Worm (Caenorhabditis elegans) whole organism, young adult: ENCODE data around the gene rec-8.
A peak's percentile ranks its signal among the peaks of the same experiment; 100 is the strongest.

Experiments used
- B0019.2 ChIP-seq: fragments of 200-800 bp; sonication (Bioruptor generic); conservative IDR thresholded peaks from 2 replicates; pipeline ENCODE4 v1.3.6; 2022; ENCODE audit warnings: missing genetic modification reagents, missing genetic modification characterization, missing compliant biosample characterization
- B0261.1 ChIP-seq: sonication (generic microtip); optimal IDR thresholded peaks from 2 replicates; lab custom pipeline; 2016; ENCODE audit warnings: mild to moderate bottlenecking, missing genetic modification characterization, moderate library complexity, missing compliant biosample characterization
- C06A6.2 ChIP-seq: fragments of 200-800 bp; sonication (Bioruptor generic); conservative IDR thresholded peaks from 2 replicates; pipeline ENCODE4 v1.3.6; 2022; ENCODE audit warnings: missing genetic modification characterization, missing compliant biosample characterization
- F37B4.10 ChIP-seq: fragments of 200-800 bp; sonication (Bioruptor generic); IDR thresholded peaks from 2 replicates; pipeline ENCODE4 v1.3.6; 2022; ENCODE audit warnings: missing genetic modification characterization, missing compliant biosample characterization
- F57A8.1 ChIP-seq: fragments of 200-800 bp; sonication (Bioruptor generic); optimal IDR thresholded peaks from 2 replicates; lab custom pipeline; 2018; ENCODE audit warnings: mild to moderate bottlenecking, missing genetic modification characterization, moderate library complexity, missing compliant biosample characterization
- T26A5.8 ChIP-seq: sonication (generic microtip); optimal IDR thresholded peaks from 2 replicates; lab custom pipeline; 2016; ENCODE audit warnings: missing genetic modification characterization, missing compliant biosample characterization
- Y53F4B.3 ChIP-seq: fragments of 200-800 bp; sonication (Bioruptor generic); IDR thresholded peaks from 2 replicates; pipeline ENCODE4 v1.3.6; 2022; ENCODE audit warnings: missing genetic modification reagents, missing genetic modification characterization, missing compliant biosample characterization
- Y53G8AR.9 ChIP-seq: fragments of 200-800 bp; sonication (Bioruptor generic); conservative IDR thresholded peaks from 2 replicates; pipeline ENCODE4 v1.3.6; 2022; ENCODE audit warnings: missing genetic modification reagents, missing genetic modification characterization, missing compliant biosample characterization
- Y79H2A.3 ChIP-seq: fragments of 200-800 bp; sonication (Bioruptor generic); conservative IDR thresholded peaks from 2 replicates; pipeline ENCODE4 v1.3.6; 2022; ENCODE audit warnings: missing genetic modification reagents, missing genetic modification characterization, missing compliant biosample characterization
- akir-1 ChIP-seq: fragments of 200-800 bp; sonication (Bioruptor generic); optimal IDR thresholded peaks from 2 replicates; lab custom pipeline; 2018; ENCODE audit warnings: mild to moderate bottlenecking, missing genetic modification characterization, moderate library complexity, missing compliant biosample characterization
- cebp-2 ChIP-seq: fragments of 200-800 bp; sonication (Bioruptor generic); IDR thresholded peaks from 2 replicates; pipeline ENCODE4 v1.3.6; 2022; ENCODE audit warnings: missing genetic modification characterization, missing compliant biosample characterization
- ceh-100 ChIP-seq: fragments of 200-800 bp; sonication (Bioruptor generic); IDR thresholded peaks from 2 replicates; pipeline ENCODE4 v1.3.6; 2022; ENCODE audit warnings: missing genetic modification reagents, missing genetic modification characterization, missing compliant biosample characterization
- ceh-58 ChIP-seq: fragments of 200-800 bp; sonication (Bioruptor generic); IDR thresholded peaks from 2 replicates; pipeline ENCODE4 v1.3.6; 2022; ENCODE audit warnings: missing genetic modification characterization, missing compliant biosample characterization
- ceh-79 ChIP-seq: sonication (generic microtip); optimal IDR thresholded peaks from 2 replicates; lab custom pipeline; 2017; ENCODE audit warnings: mild to moderate bottlenecking, missing genetic modification characterization, missing compliant biosample characterization
- chd-7 ChIP-seq: sonication (generic microtip); optimal IDR thresholded peaks from 2 replicates; lab custom pipeline; 2016; ENCODE audit warnings: mild to moderate bottlenecking, missing genetic modification characterization, moderate library complexity, missing compliant biosample characterization
- dox-1 ChIP-seq: fragments of 200-800 bp; sonication (Bioruptor generic); IDR thresholded peaks from 2 replicates; pipeline ENCODE4 v1.3.6; 2022; ENCODE audit warnings: missing genetic modification reagents, missing genetic modification characterization, missing compliant biosample characterization
- dpff-1 ChIP-seq: sonication (generic microtip); optimal IDR thresholded peaks from 2 replicates; lab custom pipeline; 2017; ENCODE audit warnings: mild to moderate bottlenecking, missing genetic modification characterization, missing compliant biosample characterization
- dpl-1 ChIP-seq: fragments of 150-350 bp; optimal IDR thresholded peaks from 2 replicates; lab custom pipeline; 2014; ENCODE audit warnings: missing biosample characterization, missing genetic modification reagents, missing genetic modification characterization
- egl-18 ChIP-seq: fragments of 200-800 bp; sonication (Bioruptor generic); IDR thresholded peaks from 2 replicates; pipeline ENCODE4 v1.3.6; 2022; ENCODE audit warnings: missing genetic modification reagents, missing genetic modification characterization, missing compliant biosample characterization
- egl-44 ChIP-seq: fragments of 200-800 bp; sonication (Bioruptor generic); IDR thresholded peaks from 2 replicates; pipeline ENCODE4 v1.3.6; 2022; ENCODE audit warnings: missing genetic modification reagents, missing genetic modification characterization, missing compliant biosample characterization
- ets-4 ChIP-seq: fragments of 200-800 bp; sonication (Bioruptor generic); optimal IDR thresholded peaks from 2 replicates; lab custom pipeline; 2018; ENCODE audit warnings: mild to moderate bottlenecking, missing genetic modification characterization, missing compliant biosample characterization
- fkh-3 ChIP-seq: sonication (generic microtip); optimal IDR thresholded peaks from 2 replicates; lab custom pipeline; 2016; ENCODE audit warnings: mild to moderate bottlenecking, missing genetic modification characterization, missing compliant biosample characterization
- him-1 ChIP-seq: sonication (generic microtip); optimal IDR thresholded peaks from 2 replicates; lab custom pipeline; 2016; ENCODE audit warnings: missing genotype, missing genetic modification reagents, missing genetic modification characterization, missing compliant biosample characterization
- hmg-1.2 ChIP-seq: fragments of 200-800 bp; sonication (Bioruptor generic); IDR thresholded peaks from 2 replicates; pipeline ENCODE4 v1.3.6; 2022; ENCODE audit warnings: missing genetic modification reagents, missing genetic modification characterization, missing compliant biosample characterization
- hmg-20 ChIP-seq: fragments of 200-800 bp; sonication (Bioruptor generic); IDR thresholded peaks from 2 replicates; pipeline ENCODE4 v1.3.6; 2022; ENCODE audit warnings: missing genetic modification reagents, missing genetic modification characterization, missing compliant biosample characterization
- hsf-1 ChIP-seq: fragments of 200-800 bp; sonication (Bioruptor generic); IDR thresholded peaks from 2 replicates; pipeline ENCODE4 v1.3.6; 2022; ENCODE audit warnings: missing genetic modification reagents, missing genetic modification characterization, missing compliant biosample characterization
- let-526 ChIP-seq: fragments of 200-800 bp; sonication (Bioruptor generic); IDR thresholded peaks from 2 replicates; pipeline ENCODE4 v1.3.6; 2022; ENCODE audit warnings: missing genetic modification reagents, missing genetic modification characterization, missing compliant biosample characterization
- lin-26 ChIP-seq: fragments of 200-800 bp; sonication (Bioruptor generic); IDR thresholded peaks from 2 replicates; pipeline ENCODE4 v1.3.6; 2022; ENCODE audit warnings: missing genetic modification reagents, missing genetic modification characterization, missing compliant biosample characterization
- lin-35 ChIP-seq, 3 experiments: fragments of 150-350 bp in 2 of 3; sonication (generic microtip) in 1 of 3; optimal IDR thresholded peaks; 2 replicates each; lab custom pipeline; 2014 to 2018; ENCODE audit warnings: missing biosample characterization in 3 of 3, missing genetic modification characterization in 3 of 3, missing genetic modification reagents in 3 of 3
- lsl-1 ChIP-seq: fragments of 200-800 bp; sonication (Bioruptor generic); optimal IDR thresholded peaks from 2 replicates; lab custom pipeline; 2018; ENCODE audit warnings: mild to moderate bottlenecking, missing genetic modification characterization, moderate library complexity, missing compliant biosample characterization
- lsy-27 ChIP-seq: sonication (generic microtip); optimal IDR thresholded peaks from 2 replicates; lab custom pipeline; 2017; ENCODE audit warnings: missing genetic modification characterization, mild to moderate bottlenecking, missing compliant biosample characterization, antibody characterized with exemption, missing genotype, borderline replicate concordance; ENCODE audit not compliant: insufficient read depth
- madf-8 ChIP-seq: fragments of 200-800 bp; sonication (Bioruptor generic); conservative IDR thresholded peaks from 2 replicates; pipeline ENCODE4 v1.3.6; 2022; ENCODE audit warnings: missing genetic modification reagents, missing genetic modification characterization, missing compliant biosample characterization
- mcd-1 ChIP-seq: fragments of 200-800 bp; sonication (Bioruptor generic); IDR thresholded peaks from 2 replicates; pipeline ENCODE4 v1.3.6; 2022; ENCODE audit warnings: missing genetic modification reagents, missing genetic modification characterization, missing compliant biosample characterization
- mel-28 ChIP-seq: sonication (generic microtip); optimal IDR thresholded peaks from 2 replicates; lab custom pipeline; 2016; ENCODE audit warnings: borderline replicate concordance, mild to moderate bottlenecking, missing genetic modification characterization, missing compliant biosample characterization
- nhr-120 ChIP-seq: fragments of 200-800 bp; sonication (Bioruptor generic); IDR thresholded peaks from 2 replicates; pipeline ENCODE4 v1.3.6; 2022; ENCODE audit warnings: missing genetic modification characterization, missing compliant biosample characterization
- nhr-90 ChIP-seq: sonication (generic microtip); optimal IDR thresholded peaks from 2 replicates; lab custom pipeline; 2016; ENCODE audit warnings: missing genotype, mild to moderate bottlenecking, missing genetic modification characterization, missing compliant biosample characterization
- repo-1 ChIP-seq: sonication (generic microtip); optimal IDR thresholded peaks from 2 replicates; lab custom pipeline; 2017; ENCODE audit warnings: mild to moderate bottlenecking, missing genetic modification characterization, missing compliant biosample characterization
- sdz-38 ChIP-seq: sonication (generic microtip); optimal IDR thresholded peaks from 2 replicates; lab custom pipeline; 2016; ENCODE audit warnings: missing genotype, missing genetic modification characterization, missing compliant biosample characterization
- sea-2 ChIP-seq: fragments of 200-800 bp; sonication (Bioruptor generic); IDR thresholded peaks from 2 replicates; pipeline ENCODE4 v1.3.6; 2022; ENCODE audit warnings: missing genetic modification characterization, missing compliant biosample characterization
- snpc-1.1 ChIP-seq: sonication (generic microtip); optimal IDR thresholded peaks from 2 replicates; lab custom pipeline; 2017; ENCODE audit warnings: missing genetic modification characterization, mild to moderate bottlenecking, missing compliant biosample characterization, antibody characterized with exemption, moderate library complexity, missing genotype, missing genetic modification reagents; ENCODE audit not compliant: insufficient read depth
- sptf-2 ChIP-seq: fragments of 200-800 bp; sonication (Bioruptor generic); optimal IDR thresholded peaks from 2 replicates; lab custom pipeline; 2018; ENCODE audit warnings: mild to moderate bottlenecking, missing genetic modification characterization, missing compliant biosample characterization
- tlf-1 ChIP-seq: fragments of 200-800 bp; sonication (Bioruptor generic); optimal IDR thresholded peaks from 2 replicates; lab custom pipeline; 2018; ENCODE audit warnings: mild to moderate bottlenecking, missing genetic modification characterization, missing compliant biosample characterization
- zim-3 ChIP-seq: sonication (generic microtip); optimal IDR thresholded peaks from 2 replicates; lab custom pipeline; 2017; ENCODE audit warnings: mild to moderate bottlenecking, missing genetic modification characterization, moderate library complexity, missing compliant biosample characterization
- ztf-22 ChIP-seq: fragments of 200-800 bp; sonication (Bioruptor generic); optimal IDR thresholded peaks from 2 replicates; lab custom pipeline; 2018; ENCODE audit warnings: mild to moderate bottlenecking, missing genetic modification characterization, moderate library complexity, missing compliant biosample characterization
- ztf-26 ChIP-seq: sonication (generic microtip); optimal IDR thresholded peaks from 2 replicates; lab custom pipeline; 2017; ENCODE audit warnings: missing genetic modification characterization, missing compliant biosample characterization
- ztf-6 ChIP-seq: fragments of 200-800 bp; sonication (Bioruptor generic); IDR thresholded peaks from 2 replicates; pipeline ENCODE4 v1.3.6; 2022; ENCODE audit warnings: missing genetic modification reagents, missing genetic modification characterization, missing compliant biosample characterization

Gene rec-8

DNA sequence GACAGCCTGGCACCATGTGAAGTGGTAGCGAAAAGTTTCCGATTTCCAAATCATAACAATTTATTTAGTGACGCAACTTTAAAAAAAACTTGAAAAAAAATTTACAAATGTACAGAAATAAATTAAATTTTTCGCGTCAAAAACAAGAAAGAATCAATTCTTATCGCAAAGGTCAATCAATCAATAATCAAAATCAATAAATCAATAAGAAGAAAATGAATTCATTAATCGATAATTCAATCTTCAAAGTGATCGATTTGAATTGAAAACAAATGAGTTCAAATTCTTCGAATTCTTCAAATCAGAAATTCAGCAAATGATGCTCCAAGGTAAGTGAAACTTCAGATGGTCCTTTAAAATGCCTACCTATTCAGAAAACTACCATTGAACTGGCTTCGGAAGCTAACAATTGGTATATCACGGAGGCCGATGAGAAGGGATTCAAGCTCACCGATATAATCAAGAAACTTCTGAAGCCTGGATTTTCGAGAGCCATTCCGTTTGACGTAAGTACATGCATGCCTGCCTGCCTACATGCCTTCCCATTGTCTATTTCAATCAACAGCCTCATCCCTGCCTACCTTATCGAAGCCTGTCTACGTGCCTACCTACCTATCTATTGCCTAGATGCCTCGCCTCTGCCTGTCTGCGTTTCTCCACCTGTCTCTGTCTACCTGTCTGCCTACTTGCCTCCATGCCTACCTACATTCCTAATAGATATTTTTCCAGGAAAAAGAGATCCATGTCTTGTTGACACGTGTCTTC, 32.9 kb downstream of the rec-8 start:
- TF ChIP-seq dox-1 (GFP tag; lab: Robert Waterston, UW) (0 out of 2 replicates have a peak, but pooled peaks have one; percentile 8), T26A5.8 (tag; lab: Kevin White, UChicago) (no peak), cebp-2 (GFP tag; lab: Robert Waterston, UW) (peak; percentile 49; the same call in 1 of the 2 replicates), mcd-1 (GFP tag; lab: Robert Waterston, UW) (no peak), dpff-1 (no peak)

DNA sequence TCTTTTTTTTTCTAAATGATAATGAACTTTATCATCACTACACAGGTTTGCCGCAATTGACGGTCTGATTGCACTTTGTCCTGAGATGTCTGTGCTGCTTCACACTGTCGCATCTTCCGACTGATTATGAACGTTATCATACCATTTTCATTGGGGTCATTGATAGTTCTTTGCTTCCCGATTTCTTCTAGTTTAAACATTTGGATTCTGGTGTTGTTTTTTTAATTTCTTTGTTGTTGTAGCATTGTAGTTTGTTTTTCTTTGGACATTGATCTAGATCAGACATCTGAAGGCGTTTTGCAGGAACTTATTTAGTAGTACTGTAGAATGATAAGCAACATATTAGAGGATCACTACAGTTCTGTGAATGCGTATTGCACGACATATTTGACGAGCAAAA, 34.2 kb downstream of the rec-8 start:
- no peak for TF ChIP-seq ceh-79 (tag; lab: Kevin White, UChicago)
- no peak for TF ChIP-seq ztf-6 (GFP tag; lab: Robert Waterston, UW)
- peak; percentile 65; the same call in 1 of the 2 replicates for TF ChIP-seq lin-26
- no peak for TF ChIP-seq lsy-27 (tag; lab: Kevin White, UChicago)
- 0 out of 2 replicates have a peak, but pooled peaks have one; percentile 49 for TF ChIP-seq egl-44 (GFP tag; lab: Robert Waterston, UW)
- TF ChIP-seq hsf-1 (GFP tag; lab: Robert Waterston, UW), result peak; percentile 51; the same call in 1 of the 2 replicates
- no peak for TF ChIP-seq lsl-1 (GFP tag; lab: Kevin White, UChicago)
- TF ChIP-seq T26A5.8 (tag; lab: Kevin White, UChicago), result no peak
- TF ChIP-seq nhr-90 (tag; lab: Kevin White, UChicago), result peak; percentile 51
- TF ChIP-seq nhr-120 (GFP tag; lab: Robert Waterston, UW), result no peak
- TF ChIP-seq fkh-3 (tag; lab: Kevin White, UChicago), result no peak
- TF ChIP-seq akir-1 (GFP tag; lab: Kevin White, UChicago), result no peak
- TF ChIP-seq sptf-2 (GFP tag; lab: Kevin White, UChicago), result no peak
- no peak for TF ChIP-seq hmg-20
- TF ChIP-seq zim-3, result no peak
- TF ChIP-seq him-1 (tag; lab: Kevin White, UChicago), result peak; percentile 17
- no peak for TF ChIP-seq F37B4.10
- no peak for TF ChIP-seq sdz-38 (tag; lab: Kevin White, UChicago)
- TF ChIP-seq ceh-100, result no peak
- no peak for TF ChIP-seq Y53F4B.3 (GFP tag; lab: Robert Waterston, UW)
- TF ChIP-seq egl-18, result no peak
- TF ChIP-seq let-526 (GFP tag; lab: Robert Waterston, UW), result 0 out of 2 replicates have a peak, but pooled peaks have one; percentile 26
- no peak for TF ChIP-seq snpc-1.1 (tag; lab: Kevin White, UChicago)
- peak; percentile 59 for TF ChIP-seq ets-4 (GFP tag; lab: Kevin White, UChicago)
- no peak for TF ChIP-seq B0019.2 (GFP tag; lab: Robert Waterston, UW)
- peak; percentile 16 for TF ChIP-seq ztf-26 (tag; lab: Kevin White, UChicago)
- peak; percentile 76 for TF ChIP-seq chd-7 (tag; lab: Kevin White, UChicago)
- TF ChIP-seq hmg-1.2 (GFP tag; lab: Robert Waterston, UW), result peak; percentile 10; the same call in 1 of the 2 replicates
- no peak for TF ChIP-seq lin-35 (GFP tag; optimal IDR thresholded peaks at IDR 0.05; lab: Kevin White, UChicago)
- peak; percentile 68 for TF ChIP-seq C06A6.2 (GFP tag; lab: Robert Waterston, UW)
- no peak for TF ChIP-seq madf-8
- no peak for TF ChIP-seq Y79H2A.3 (GFP tag; lab: Robert Waterston, UW)
- peak; percentile 83 for TF ChIP-seq tlf-1 (GFP tag; lab: Kevin White, UChicago)
- no peak for TF ChIP-seq mel-28 (tag; lab: Kevin White, UChicago)
- no peak for TF ChIP-seq dpl-1 (GFP tag; lab: Kevin White, UChicago)
- TF ChIP-seq repo-1 (tag; lab: Kevin White, UChicago), result peak; percentile 85
- peak; percentile 91 for TF ChIP-seq Y53G8AR.9 (GFP tag; lab: Robert Waterston, UW)
- no peak for TF ChIP-seq F57A8.1 (GFP tag; lab: Kevin White, UChicago)
- TF ChIP-seq ztf-22 (GFP tag; lab: Kevin White, UChicago), result peak; percentile 46
- no peak for TF ChIP-seq ceh-58
- TF ChIP-seq sea-2 (GFP tag; lab: Robert Waterston, UW), result no peak
- no peak for TF ChIP-seq B0261.1 (tag; lab: Kevin White, UChicago)
